Worm (Caenorhabditis elegans) whole organism, L2 larva: ENCODE data around the gene ZK632.10.
A peak's percentile ranks its signal among the peaks of the same experiment; 100 is the strongest.

Experiments used
- alr-1 ChIP-seq: fragments of 150-350 bp; optimal IDR thresholded peaks from 2 replicates; lab custom pipeline; 2014; ENCODE audit warnings: missing biosample characterization, missing genetic modification characterization
- dmd-4 ChIP-seq: sonication (generic microtip); optimal IDR thresholded peaks from 2 replicates; lab custom pipeline; 2017; ENCODE audit warnings: missing biosample characterization, missing genetic modification characterization
- elt-3 ChIP-seq: sonication (generic microtip); optimal IDR thresholded peaks from 2 replicates; lab custom pipeline; 2017; ENCODE audit warnings: missing biosample characterization, missing genetic modification characterization
- lsy-2 ChIP-seq, 2 experiments: fragments of 150-350 bp in 1 of 2; sonication (generic microtip) in 1 of 2; optimal IDR thresholded peaks; 2 replicates each; lab custom pipeline; 2014 to 2017; ENCODE audit warnings: missing biosample characterization in 2 of 2, missing genetic modification characterization in 2 of 2
- mdl-1 ChIP-seq, 2 experiments: fragments of 150-350 bp in 1 of 2; sonication (generic microtip) in 1 of 2; optimal IDR thresholded peaks; 2 replicates each; lab custom pipeline; 2017; ENCODE audit warnings: missing biosample characterization in 2 of 2, missing genetic modification characterization in 2 of 2
- nhr-12 ChIP-seq: fragments of 150-350 bp; optimal IDR thresholded peaks from 2 replicates; lab custom pipeline; 2014; ENCODE audit warnings: missing biosample characterization, missing genetic modification characterization
- nhr-23 ChIP-seq: fragments of 150-350 bp; optimal IDR thresholded peaks from 2 replicates; lab custom pipeline; 2014; ENCODE audit warnings: missing biosample characterization, missing genetic modification reagents, missing genetic modification characterization
- skn-1 ChIP-seq: sonication (generic microtip); optimal IDR thresholded peaks from 2 replicates; lab custom pipeline; 2017; ENCODE audit warnings: missing biosample characterization, missing genetic modification characterization
- unc-62 ChIP-seq: fragments of 150-350 bp; optimal IDR thresholded peaks from 2 replicates; lab custom pipeline; 2014; ENCODE audit warnings: missing biosample characterization, missing genetic modification reagents, missing genetic modification characterization
- ztf-11 ChIP-seq: sonication (generic microtip); optimal IDR thresholded peaks from 2 replicates; lab custom pipeline; 2017; ENCODE audit warnings: missing biosample characterization, missing genetic modification characterization

DNA sequence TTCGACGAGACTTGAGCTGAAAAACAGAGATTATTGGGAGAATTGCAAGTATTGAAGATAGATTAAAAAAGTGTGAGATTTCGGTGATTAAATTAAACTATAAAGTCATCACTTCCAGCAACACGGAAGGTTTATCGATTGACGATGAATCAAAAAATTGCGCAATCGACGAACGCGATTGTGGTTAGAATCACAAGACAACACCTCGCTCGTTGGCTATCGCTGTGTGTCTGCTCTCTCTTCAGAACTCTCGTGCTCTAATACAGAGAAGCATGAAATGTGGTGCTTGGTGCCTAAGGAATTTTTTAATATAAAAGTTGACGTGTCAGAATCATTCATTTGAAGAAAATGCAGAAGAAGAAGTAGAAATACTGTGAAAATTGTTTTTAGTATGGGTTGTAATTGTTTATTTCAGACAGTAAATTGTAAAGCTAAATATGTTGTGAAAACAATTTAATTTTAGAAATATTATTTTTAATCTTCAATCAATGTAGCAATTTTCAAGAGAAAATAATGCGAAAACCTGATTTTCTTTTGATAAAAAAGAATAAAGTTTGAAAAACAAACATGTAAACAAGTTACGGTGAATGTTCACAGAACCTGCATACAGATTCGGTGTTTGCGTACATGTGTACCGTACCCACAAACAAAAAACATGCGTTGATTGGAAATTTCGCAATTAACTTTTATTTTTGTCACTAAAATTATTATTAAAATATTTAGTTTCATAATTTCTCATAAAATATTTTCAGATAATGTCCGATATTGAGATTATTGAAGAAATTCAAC is at the start of gene ZK632.10, which contains the start of gene ZK632.11:
- TF ChIP-seq alr-1 (tag; lab: Kevin White, UChicago) (no peak), elt-3 (tag; lab: Kevin White, UChicago) (no peak), unc-62 (no peak), skn-1 (tag; lab: Kevin White, UChicago) (no peak), lsy-2 (tag; optimal IDR thresholded peaks at IDR 0.05; lab: Kevin White, UChicago) (peak; percentile 86 to 99), nhr-23 (tag; lab: Kevin White, UChicago) (no peak), dmd-4 (tag; lab: Kevin White, UChicago) (no peak), mdl-1 (tag; optimal IDR thresholded peaks at IDR 0.05; lab: Kevin White, UChicago) (no peak), ztf-11 (tag; lab: Kevin White, UChicago) (no peak), nhr-12 (tag; lab: Kevin White, UChicago) (no peak)
